Worm (Caenorhabditis elegans) whole organism, young adult: ENCODE results near the gene tre-3.
A peak's percentile ranks its signal among the peaks of the same experiment; 100 is the strongest.

Source experiments
- B0035.1 ChIP-seq: sonication (generic microtip); optimal IDR thresholded peaks from 2 replicates; lab custom pipeline; 2016; ENCODE audit warnings: missing genetic modification characterization, mild to moderate bottlenecking, missing compliant biosample characterization, missing genotype, missing genetic modification reagents
- B0336.3 ChIP-seq: fragments of 200-800 bp; sonication (Bioruptor generic); IDR thresholded peaks from 2 replicates; pipeline ENCODE4 v1.3.6; 2022; ENCODE audit warnings: missing genetic modification characterization, missing compliant biosample characterization
- F37B4.10 ChIP-seq: fragments of 200-800 bp; sonication (Bioruptor generic); IDR thresholded peaks from 2 replicates; pipeline ENCODE4 v1.3.6; 2022; ENCODE audit warnings: missing genetic modification characterization, missing compliant biosample characterization
- F39B2.1 ChIP-seq: fragments of 200-800 bp; sonication (Bioruptor generic); IDR thresholded peaks from 2 replicates; pipeline ENCODE4 v1.3.6; 2022; ENCODE audit warnings: missing genetic modification reagents, missing genetic modification characterization, missing compliant biosample characterization
- F55B11.4 ChIP-seq: sonication (generic microtip); optimal IDR thresholded peaks from 2 replicates; lab custom pipeline; 2016; ENCODE audit warnings: missing compliant biosample characterization, missing genetic modification characterization, borderline replicate concordance; ENCODE audit not compliant: insufficient read depth
- K12H6.12 ChIP-seq: fragments of 200-800 bp; sonication (Bioruptor generic); optimal IDR thresholded peaks from 2 replicates; lab custom pipeline; 2018; ENCODE audit warnings: mild to moderate bottlenecking, missing genetic modification characterization, missing compliant biosample characterization
- Y56A3A.18 ChIP-seq: fragments of 200-800 bp; sonication (Bioruptor generic); IDR thresholded peaks from 2 replicates; pipeline ENCODE4 v1.3.6; 2022; ENCODE audit warnings: missing genetic modification reagents, missing genetic modification characterization, missing compliant biosample characterization
- Y95B8A.8 ChIP-seq: fragments of 200-800 bp; sonication (Bioruptor generic); IDR thresholded peaks from 2 replicates; pipeline ENCODE4 v1.3.6; 2022; ENCODE audit warnings: missing genetic modification reagents, missing genetic modification characterization, missing compliant biosample characterization
- aptf-2 ChIP-seq: fragments of 200-800 bp; sonication (Bioruptor generic); conservative IDR thresholded peaks from 2 replicates; pipeline ENCODE4 v1.3.6; 2022; ENCODE audit warnings: missing genetic modification reagents, missing genetic modification characterization, missing compliant biosample characterization
- attf-6 ChIP-seq: fragments of 200-800 bp; sonication (Bioruptor generic); IDR thresholded peaks from 2 replicates; pipeline ENCODE4 v1.3.6; 2022; ENCODE audit warnings: missing genetic modification reagents, missing genetic modification characterization, missing compliant biosample characterization
- cebp-1 ChIP-seq, 2 experiments: fragments of 200-800 bp in 1 of 2; sonication (Bioruptor generic) in 1 of 2; sonication (generic microtip) in 1 of 2; IDR thresholded peaks in 1 of 2; optimal IDR thresholded peaks in 1 of 2; 2 replicates each; pipeline versions ENCODE4 v1.3.6 to Lab custom; 2017 to 2022; ENCODE audit warnings: missing compliant biosample characterization in 2 of 2, missing genetic modification characterization in 2 of 2, mild to moderate bottlenecking in 1 of 2, missing genetic modification reagents in 1 of 2, moderate library complexity in 1 of 2
- ceh-27 ChIP-seq: fragments of 200-800 bp; sonication (Bioruptor generic); optimal IDR thresholded peaks from 2 replicates; lab custom pipeline; 2018; ENCODE audit warnings: mild to moderate bottlenecking, missing genetic modification characterization, moderate library complexity, missing compliant biosample characterization
- ceh-58 ChIP-seq: fragments of 200-800 bp; sonication (Bioruptor generic); IDR thresholded peaks from 2 replicates; pipeline ENCODE4 v1.3.6; 2022; ENCODE audit warnings: missing genetic modification characterization, missing compliant biosample characterization
- ceh-91 ChIP-seq: fragments of 200-800 bp; sonication (Bioruptor generic); IDR thresholded peaks from 2 replicates; pipeline ENCODE4 v1.3.6; 2022; ENCODE audit warnings: missing genetic modification reagents, missing genetic modification characterization, missing compliant biosample characterization
- die-1 ChIP-seq: sonication (generic microtip); optimal IDR thresholded peaks from 2 replicates; lab custom pipeline; 2016; ENCODE audit warnings: missing genotype, mild to moderate bottlenecking, missing genetic modification characterization, missing compliant biosample characterization
- hmg-20 ChIP-seq: fragments of 200-800 bp; sonication (Bioruptor generic); IDR thresholded peaks from 2 replicates; pipeline ENCODE4 v1.3.6; 2022; ENCODE audit warnings: missing genetic modification reagents, missing genetic modification characterization, missing compliant biosample characterization
- lin-40 ChIP-seq: sonication (generic microtip); optimal IDR thresholded peaks from 2 replicates; lab custom pipeline; 2016; ENCODE audit warnings: missing genetic modification characterization, mild to moderate bottlenecking, missing compliant biosample characterization, missing genotype, missing genetic modification reagents
- lsl-1 ChIP-seq: fragments of 200-800 bp; sonication (Bioruptor generic); optimal IDR thresholded peaks from 2 replicates; lab custom pipeline; 2018; ENCODE audit warnings: mild to moderate bottlenecking, missing genetic modification characterization, moderate library complexity, missing compliant biosample characterization
- lsy-27 ChIP-seq: sonication (generic microtip); optimal IDR thresholded peaks from 2 replicates; lab custom pipeline; 2017; ENCODE audit warnings: missing genetic modification characterization, mild to moderate bottlenecking, missing compliant biosample characterization, antibody characterized with exemption, missing genotype, borderline replicate concordance; ENCODE audit not compliant: insufficient read depth
- madf-10 ChIP-seq: sonication (generic microtip); optimal IDR thresholded peaks from 2 replicates; lab custom pipeline; 2016; ENCODE audit warnings: mild to moderate bottlenecking, missing genetic modification characterization, missing compliant biosample characterization
- madf-3 ChIP-seq: fragments of 200-800 bp; sonication (Bioruptor generic); IDR thresholded peaks from 2 replicates; pipeline ENCODE4 v1.3.6; 2022; ENCODE audit warnings: missing genetic modification reagents, missing genetic modification characterization, missing compliant biosample characterization
- mes-4 ChIP-seq: sonication (generic microtip); optimal IDR thresholded peaks from 2 replicates; lab custom pipeline; 2016; ENCODE audit warnings: missing genotype, missing genetic modification characterization, missing compliant biosample characterization
- nfya-2 ChIP-seq: fragments of 200-800 bp; sonication (Bioruptor generic); IDR thresholded peaks from 2 replicates; pipeline ENCODE4 v1.3.6; 2022; ENCODE audit warnings: missing genetic modification reagents, missing genetic modification characterization, missing compliant biosample characterization
- nhr-90 ChIP-seq: sonication (generic microtip); optimal IDR thresholded peaks from 2 replicates; lab custom pipeline; 2016; ENCODE audit warnings: missing genotype, mild to moderate bottlenecking, missing genetic modification characterization, missing compliant biosample characterization
- rec-8 ChIP-seq, 2 experiments: sonication (generic microtip); optimal IDR thresholded peaks; 2 replicates each; lab custom pipeline; 2016; ENCODE audit warnings: mild to moderate bottlenecking in 2 of 2, missing genetic modification characterization in 2 of 2, missing genetic modification reagents in 2 of 2, missing genotype in 2 of 2, missing biosample characterization in 1 of 2, missing compliant biosample characterization in 1 of 2, moderate library complexity in 1 of 2
- snpc-4 ChIP-seq, 5 experiments: fragments of 150-350 bp in 1 of 5; sonication (generic microtip) in 4 of 5; optimal IDR thresholded peaks; 2 replicates each; lab custom pipeline; 2014 to 2018; ENCODE audit warnings: missing genetic modification characterization in 5 of 5, missing biosample characterization in 3 of 5, antibody characterized with exemption in 2 of 5, mild to moderate bottlenecking in 2 of 5, missing compliant biosample characterization in 2 of 5, missing genotype in 2 of 5, moderate library complexity in 2 of 5, missing genetic modification reagents in 1 of 5
- tbx-9 ChIP-seq: sonication (generic microtip); optimal IDR thresholded peaks from 2 replicates; lab custom pipeline; 2016; ENCODE audit warnings: borderline replicate concordance, missing genetic modification characterization, inconsistent platforms, missing compliant biosample characterization
- unc-130 ChIP-seq: sonication (generic microtip); optimal IDR thresholded peaks from 2 replicates; lab custom pipeline; 2016; ENCODE audit warnings: missing genetic modification reagents, missing genetic modification characterization, missing compliant biosample characterization
- ztf-18 ChIP-seq: sonication (generic microtip); optimal IDR thresholded peaks from 2 replicates; lab custom pipeline; 2016; ENCODE audit warnings: missing genotype, mild to moderate bottlenecking, missing genetic modification characterization, missing compliant biosample characterization
- ztf-25 ChIP-seq: fragments of 200-800 bp; sonication (Bioruptor generic); IDR thresholded peaks from 2 replicates; pipeline ENCODE4 v1.3.6; 2022; ENCODE audit warnings: missing genetic modification reagents, missing genetic modification characterization, missing compliant biosample characterization
- ztf-3 ChIP-seq: fragments of 200-800 bp; sonication (Bioruptor generic); optimal IDR thresholded peaks from 2 replicates; lab custom pipeline; 2018; ENCODE audit warnings: mild to moderate bottlenecking, missing genetic modification characterization, missing compliant biosample characterization

Gene tre-3

ce11 chrV:11682858-11683257, 32.8 kb downstream of the tre-3 start:
- no peak for TF ChIP-seq F37B4.10 (GFP tag; lab: Robert Waterston, UW)
- TF ChIP-seq tbx-9 (tag; lab: Kevin White, UChicago), result no peak
- no peak for TF ChIP-seq K12H6.12 (tag; lab: Kevin White, UChicago)
- no peak for TF ChIP-seq madf-10 (tag; lab: Kevin White, UChicago)
- TF ChIP-seq cebp-1 (GFP tag; IDR thresholded peaks at IDR 0.05; lab: Robert Waterston, UW), result no peak
- TF ChIP-seq cebp-1 (tag; optimal IDR thresholded peaks at IDR 0.05; lab: Kevin White, UChicago), result peak; percentile 8
- no peak for TF ChIP-seq ztf-18 (tag; lab: Kevin White, UChicago)

ce11 chrV:11680519-11681203, 35.0 kb downstream of the tre-3 start:
- TF ChIP-seq F39B2.1 (GFP tag; lab: Robert Waterston, UW) (no peak), attf-6 (GFP tag; lab: Robert Waterston, UW) (no peak)

ce11 chrV:11677494-11677893, 38.2 kb downstream of the tre-3 start:
- TF ChIP-seq Y56A3A.18 (GFP tag; lab: Robert Waterston, UW) (no peak), unc-130 (GFP tag; lab: Kevin White, UChicago) (no peak), ztf-3 (GFP tag; lab: Kevin White, UChicago) (no peak), ceh-58 (GFP tag; lab: Robert Waterston, UW) (no peak), B0336.3 (no peak), Y95B8A.8 (no peak), hmg-20 (GFP tag; lab: Robert Waterston, UW) (no peak), die-1 (tag; lab: Kevin White, UChicago) (no peak), tbx-9 (tag; lab: Kevin White, UChicago) (no peak), nfya-2 (no peak), ceh-27 (GFP tag; lab: Kevin White, UChicago) (no peak), ztf-25 (GFP tag; lab: Robert Waterston, UW) (no peak), nhr-90 (tag; lab: Kevin White, UChicago) (no peak), mes-4 (no peak), ztf-18 (tag; lab: Kevin White, UChicago) (no peak), F55B11.4 (tag; lab: Kevin White, UChicago) (no peak)

ce11 chrV:11677030-11677429, 38.7 kb downstream of the tre-3 start:
- no peak for TF ChIP-seq tbx-9 (tag; lab: Kevin White, UChicago)

- no peak for TF ChIP-seq snpc-4 (GFP tag; optimal IDR thresholded peaks at IDR 0.05; lab: Kevin White, UChicago)
- TF ChIP-seq snpc-4 (tag; optimal IDR thresholded peaks at IDR 0.05; lab: Kevin White, UChicago), result no peak
- no peak for TF ChIP-seq ceh-27 (GFP tag; lab: Kevin White, UChicago)
- no peak for TF ChIP-seq B0035.1
- TF ChIP-seq rec-8 (tag; optimal IDR thresholded peaks at IDR 0.05; lab: Kevin White, UChicago), result no peak
- TF ChIP-seq lin-40 (tag; lab: Kevin White, UChicago), result peak; percentile 20
- no peak for TF ChIP-seq Y56A3A.18 (GFP tag; lab: Robert Waterston, UW)
These were observed 39.2 kb downstream of the tre-3 start for ce11 chrV:11676498-11676897.

- TF ChIP-seq B0336.3 (no peak), lsy-27 (tag; lab: Kevin White, UChicago) (no peak), lin-40 (tag; lab: Kevin White, UChicago) (no peak), aptf-2 (GFP tag; lab: Robert Waterston, UW) (no peak), madf-3 (GFP tag; lab: Robert Waterston, UW) (no peak), die-1 (tag; lab: Kevin White, UChicago) (no peak), lsl-1 (GFP tag; lab: Kevin White, UChicago) (no peak), ceh-91 (GFP tag; lab: Robert Waterston, UW) (no peak)
These were observed 40.1 kb downstream of the tre-3 start, which contains the start of gene ape-1 for ce11 chrV:11675638-11676037. TSS of gene ape-1 (plus strand) at chrV:11675938.
